Fruit fly (Drosophila melanogaster) whole organism: ENCODE results near the gene Gr36a.

ENCODE experiments used
- CG8478 ChIP-seq: fragments of >200 bp; optimal IDR thresholded peaks from 2 replicates; lab custom pipeline; 2018; ENCODE audit warnings: inconsistent platforms
- EcR ChIP-seq, 2 experiments: fragments of >200 bp; optimal IDR thresholded peaks; 2 replicates each; lab custom pipeline; 2017; ENCODE audit warnings: missing biosample characterization in 2 of 2, missing genetic modification characterization in 2 of 2, missing genetic modification reagents in 2 of 2
- pan ChIP-seq: fragments of >200 bp; optimal IDR thresholded peaks from 2 replicates; lab custom pipeline; 2017
- psq ChIP-seq: fragments of >200 bp; optimal IDR thresholded peaks from 2 replicates; lab custom pipeline; 2017
- usp ChIP-seq: fragments of >200 bp; optimal IDR thresholded peaks from 2 replicates; lab custom pipeline; 2017; ENCODE audit warnings: missing biosample characterization, missing genetic modification characterization, mixed read lengths

DNA sequence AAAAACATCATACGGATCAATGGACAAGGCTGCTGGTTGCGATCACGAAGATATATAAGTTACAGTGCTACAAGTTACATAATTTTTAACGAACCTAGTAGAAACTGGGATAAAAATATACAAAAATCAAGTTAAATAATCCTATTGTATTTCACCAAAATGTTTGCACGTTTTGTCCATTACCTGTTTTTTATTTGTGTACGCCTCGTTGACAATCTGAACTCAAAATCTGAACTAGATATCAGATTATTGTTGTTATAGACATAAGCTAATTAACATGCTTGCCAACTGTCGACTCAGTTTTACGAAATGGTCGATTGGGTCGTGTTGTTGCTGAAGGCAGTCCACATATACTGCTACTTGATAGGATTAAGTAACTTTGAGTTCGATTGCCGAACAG, 2.1 kb downstream of the Gr36a start, which contains the start of gene Gr36b:
- TF ChIP-seq CG8478 (lab: Kevin White, UChicago): no peak
- no peak for TF ChIP-seq psq (lab: Kevin White, UChicago)
- TF ChIP-seq pan: no peak
- no peak for TF ChIP-seq EcR (GFP tag; optimal IDR thresholded peaks at IDR 0.05; lab: Kevin White, UChicago)
- TF ChIP-seq usp: no peak
